Worm (Caenorhabditis elegans): Measurements from ENCODE around the gene Y73C8C.4.

ce11 chrV:3145241-3145640 is 43.3 kb upstream of the Y73C8C.4 start:
- no peak for TF ChIP-seq him-1 (tag; optimal IDR thresholded peaks at IDR 0.05)
- TF ChIP-seq dao-5 (tag; optimal IDR thresholded peaks at IDR 0.05), result no peak

Data from whole organism, L4/young adult.